Worm (Caenorhabditis elegans) whole organism, young adult: ENCODE results near the gene hil-1.
A peak's percentile ranks its signal among the peaks of the same experiment; 100 is the strongest.

Experiments
- F52B5.7 ChIP-seq: sonication (generic microtip); optimal IDR thresholded peaks from 2 replicates; lab custom pipeline; 2016; ENCODE audit warnings: mild to moderate bottlenecking, missing genetic modification characterization, missing compliant biosample characterization
- K11D2.4 ChIP-seq: fragments of 200-800 bp; sonication (Bioruptor generic); IDR thresholded peaks from 2 replicates; pipeline ENCODE4 v1.3.6; 2022; ENCODE audit warnings: missing genetic modification reagents, missing genetic modification characterization, missing compliant biosample characterization
- ZK185.1 ChIP-seq: sonication (generic microtip); optimal IDR thresholded peaks from 2 replicates; lab custom pipeline; 2016; ENCODE audit warnings: mild to moderate bottlenecking, missing genetic modification characterization, missing compliant biosample characterization; ENCODE audit not compliant: poor library complexity, severe bottlenecking
- chd-7 ChIP-seq: sonication (generic microtip); optimal IDR thresholded peaks from 2 replicates; lab custom pipeline; 2016; ENCODE audit warnings: mild to moderate bottlenecking, missing genetic modification characterization, moderate library complexity, missing compliant biosample characterization
- dpl-1 ChIP-seq: fragments of 150-350 bp; optimal IDR thresholded peaks from 2 replicates; lab custom pipeline; 2014; ENCODE audit warnings: missing biosample characterization, missing genetic modification reagents, missing genetic modification characterization
- efl-1 ChIP-seq: fragments of 150-350 bp; optimal IDR thresholded peaks from 2 replicates; lab custom pipeline; 2014; ENCODE audit warnings: missing biosample characterization, missing genetic modification reagents, missing genetic modification characterization
- lin-54 ChIP-seq: fragments of 200-800 bp; sonication (Bioruptor generic); optimal IDR thresholded peaks from 2 replicates; lab custom pipeline; 2018; ENCODE audit warnings: mild to moderate bottlenecking, missing genetic modification characterization, missing compliant biosample characterization
- mel-28 ChIP-seq: sonication (generic microtip); optimal IDR thresholded peaks from 2 replicates; lab custom pipeline; 2016; ENCODE audit warnings: borderline replicate concordance, mild to moderate bottlenecking, missing genetic modification characterization, missing compliant biosample characterization
- zim-3 ChIP-seq: sonication (generic microtip); optimal IDR thresholded peaks from 2 replicates; lab custom pipeline; 2017; ENCODE audit warnings: mild to moderate bottlenecking, missing genetic modification characterization, moderate library complexity, missing compliant biosample characterization

DNA sequence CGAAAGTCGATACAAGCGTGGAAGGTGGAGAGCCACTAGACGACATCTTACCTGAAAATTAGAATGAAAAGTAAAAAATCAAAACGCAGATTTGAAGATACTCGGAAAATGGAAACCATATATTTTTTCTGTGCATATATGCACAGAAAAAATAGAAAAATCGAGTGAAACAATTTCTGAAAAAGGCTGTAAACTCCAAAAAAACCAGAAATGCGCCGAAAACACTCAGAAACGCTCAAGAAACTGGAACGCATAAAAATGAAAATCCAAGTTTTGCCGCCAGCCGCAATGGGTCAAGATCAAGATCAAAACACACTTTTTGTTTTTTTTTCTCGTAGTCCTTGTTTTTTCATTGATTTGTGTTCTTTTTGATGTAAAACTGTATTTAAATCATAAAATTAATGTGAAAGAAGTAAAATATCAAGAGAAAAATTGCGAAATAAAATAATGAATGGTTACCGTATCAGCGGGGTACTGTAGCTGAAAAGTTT lies 43.1 kb downstream of the hil-1 start, which contains the start of gene T01C3.3:
- no peak for TF ChIP-seq ZK185.1 (tag; lab: Kevin White, UChicago)
- TF ChIP-seq K11D2.4 (GFP tag; lab: Robert Waterston, UW) = no peak
- no peak for TF ChIP-seq chd-7 (tag; lab: Kevin White, UChicago)
- TF ChIP-seq mel-28 (tag; lab: Kevin White, UChicago) = no peak
- peak; percentile 98 for TF ChIP-seq efl-1 (GFP tag; lab: Kevin White, UChicago)
- no peak for TF ChIP-seq zim-3 (tag; lab: Kevin White, UChicago)
- TF ChIP-seq F52B5.7 (tag; lab: Kevin White, UChicago) = no peak
- peak; percentile 52 for TF ChIP-seq lin-54
- peak; percentile 93 for TF ChIP-seq dpl-1 (GFP tag; lab: Kevin White, UChicago)
